Fruit fly (Drosophila melanogaster) whole organism, embryonic: ENCODE measurements around the gene CG41128.

Source experiments
- CG1024 ChIP-seq: fragments of 200-800 bp; sonication (Bioruptor generic); IDR thresholded peaks from 2 replicates; pipeline ENCODE4 v1.3.6; 2022; ENCODE audit warnings: missing biosample characterization, missing genetic modification characterization
- CG17802 ChIP-seq: fragments of 200-800 bp; sonication (Bioruptor generic); optimal IDR thresholded peaks from 2 replicates; lab custom pipeline; 2018; ENCODE audit warnings: missing biosample characterization, mild to moderate bottlenecking, missing genetic modification characterization, moderate library complexity
- CG7357 ChIP-seq: fragments of 200-800 bp; sonication (Bioruptor generic); IDR thresholded peaks from 3 replicates; pipeline ENCODE4 v1.3.6; 2022; ENCODE audit warnings: missing biosample characterization, missing genetic modification characterization
- CG8388 ChIP-seq: fragments of 200-800 bp; sonication (Bioruptor generic); optimal IDR thresholded peaks from 2 replicates; lab custom pipeline; 2019; ENCODE audit warnings: missing biosample characterization, mild to moderate bottlenecking, missing genetic modification characterization, moderate library complexity
- MESR4 ChIP-seq: fragments of 200-800 bp; sonication (Bioruptor generic); optimal IDR thresholded peaks from 2 replicates; lab custom pipeline; 2018; ENCODE audit warnings: missing biosample characterization, mild to moderate bottlenecking, missing genetic modification characterization, moderate library complexity
- nerfin-1 ChIP-seq: fragments of 200-800 bp; sonication (Bioruptor generic); optimal IDR thresholded peaks from 3 replicates; lab custom pipeline; 2019; ENCODE audit warnings: missing biosample characterization, mild to moderate bottlenecking, missing genetic modification characterization, moderate library complexity
- row ChIP-seq: fragments of 200-800 bp; sonication (Bioruptor generic); IDR thresholded peaks from 3 replicates; pipeline ENCODE4 v1.3.6; 2022; ENCODE audit warnings: missing biosample characterization, missing genetic modification characterization
- ssp ChIP-seq: fragments of 200-800 bp; sonication (Bioruptor generic); IDR thresholded peaks from 2 replicates; pipeline ENCODE4 v1.3.6; 2022; ENCODE audit warnings: missing biosample characterization, missing genetic modification characterization

CG41128 gene

dm6 chr3R:3790269-3790650, 40.1 kb downstream of the CG41128 start:
- peak; percentile 17 for TF ChIP-seq MESR4 (GFP tag; lab: Kevin White, UChicago)
- 0 out of 3 replicates have a peak, but pooled peaks have one; percentile 7 for TF ChIP-seq row
- TF ChIP-seq CG7357 (GFP tag; lab: Robert Waterston, UW), result peak; percentile 68; the same call in 2 of the 3 replicates
- peak; percentile 90 for TF ChIP-seq CG1024 (GFP tag; lab: Robert Waterston, UW)
- peak; percentile 64 for TF ChIP-seq CG8388 (GFP tag; lab: Kevin White, UChicago)
- TF ChIP-seq CG17802 (tag; lab: Kevin White, UChicago), result peak; percentile 7
- peak; percentile 91 for TF ChIP-seq ssp (GFP tag; lab: Robert Waterston, UW)
- peak; percentile 65 for TF ChIP-seq nerfin-1 (tag; lab: Kevin White, UChicago)
